Worm (Caenorhabditis elegans): ENCODE data around the gene Y51A2B.5.

ce11 chrV:18339807-18340206, 49.3 kb upstream of the Y51A2B.5 start, which contains the start of gene C08E8.10:
- TF ChIP-seq tbx-2 (tag; optimal IDR thresholded peaks at IDR 0.05): no peak
- no peak for TF ChIP-seq lim-6 (tag; optimal IDR thresholded peaks at IDR 0.05)
- no peak for TF ChIP-seq ets-4 (tag; optimal IDR thresholded peaks at IDR 0.05)
- no peak for TF ChIP-seq pha-4 (tag; optimal IDR thresholded peaks at IDR 0.05)
- no peak for TF ChIP-seq ceh-31 (tag; optimal IDR thresholded peaks at IDR 0.05)
